Fruit fly (Drosophila melanogaster) whole organism, embryonic: ENCODE measurements around the gene CG5050.

Experiments
- Antp ChIP-seq: fragments of 200-800 bp; sonication (Bioruptor generic); optimal IDR thresholded peaks from 3 replicates; lab custom pipeline; 2016; ENCODE audit warnings: missing biosample characterization, missing genetic modification characterization
- Awh ChIP-seq: fragments of 200-800 bp; sonication (Bioruptor generic); IDR thresholded peaks from 2 replicates; pipeline ENCODE4, ENCODE4 v1.3.6; 2022; ENCODE audit warnings: missing biosample characterization, missing genetic modification characterization
- BtbVII ChIP-seq: fragments of 200-800 bp; sonication (Bioruptor generic); optimal IDR thresholded peaks from 3 replicates; lab custom pipeline; 2017; ENCODE audit warnings: missing biosample characterization, mild to moderate bottlenecking, missing genetic modification characterization
- Bteb2 ChIP-seq: fragments of 200-800 bp; sonication (Bioruptor generic); optimal IDR thresholded peaks from 2 replicates; lab custom pipeline; 2016; ENCODE audit warnings: missing biosample characterization, missing genetic modification characterization
- CG11456 ChIP-seq: fragments of 200-800 bp; sonication (Bioruptor generic); IDR thresholded peaks from 3 replicates; pipeline ENCODE4 v1.3.6; 2022; ENCODE audit warnings: missing biosample characterization, missing genetic modification characterization
- CG11696 ChIP-seq: fragments of 200-800 bp; sonication (Bioruptor generic); IDR thresholded peaks from 2 replicates; pipeline ENCODE4 v1.3.6; 2022; ENCODE audit warnings: missing biosample characterization, missing genetic modification characterization
- CG12071 ChIP-seq: fragments of 200-800 bp; sonication (Bioruptor generic); optimal IDR thresholded peaks from 3 replicates; lab custom pipeline; 2018; ENCODE audit warnings: missing biosample characterization, mild to moderate bottlenecking, missing genetic modification characterization
- CG12942 ChIP-seq: fragments of 200-800 bp; sonication (Bioruptor generic); optimal IDR thresholded peaks from 3 replicates; lab custom pipeline; 2016; ENCODE audit warnings: missing biosample characterization, missing genetic modification characterization
- CG13894 ChIP-seq: fragments of 200-800 bp; sonication (Bioruptor generic); optimal IDR thresholded peaks from 3 replicates; lab custom pipeline; 2018; ENCODE audit warnings: missing biosample characterization, mild to moderate bottlenecking, missing genetic modification characterization, moderate library complexity
- CG14860 ChIP-seq: fragments of 200-800 bp; sonication (Bioruptor generic); IDR thresholded peaks from 3 replicates; pipeline ENCODE4 v1.3.6; 2022; ENCODE audit warnings: missing biosample characterization, missing genetic modification characterization; ENCODE audit not compliant: partially characterized antibody
- CG16863 ChIP-seq: fragments of 200-800 bp; sonication (Bioruptor generic); optimal IDR thresholded peaks from 3 replicates; lab custom pipeline; 2016; ENCODE audit warnings: missing biosample characterization, missing genetic modification characterization
- CG17361 ChIP-seq: fragments of 200-800 bp; sonication (Bioruptor generic); IDR thresholded peaks from 3 replicates; pipeline ENCODE4 v1.3.6; 2022; ENCODE audit warnings: missing biosample characterization, missing genetic modification characterization
- CG17829 ChIP-seq: fragments of 200-800 bp; optimal IDR thresholded peaks from 2 replicates; lab custom pipeline; 2019; ENCODE audit warnings: missing biosample characterization, mild to moderate bottlenecking, missing genetic modification characterization, moderate library complexity
- CG18011 ChIP-seq: fragments of 200-800 bp; sonication (Bioruptor generic); optimal IDR thresholded peaks from 2 replicates; lab custom pipeline; 2017; ENCODE audit warnings: missing biosample characterization, missing genetic modification characterization, mild to moderate bottlenecking, moderate library complexity, missing genotype
- CG2678 ChIP-seq: fragments of 200-800 bp; sonication (Bioruptor generic); optimal IDR thresholded peaks from 3 replicates; lab custom pipeline; 2019; ENCODE audit warnings: missing biosample characterization, mild to moderate bottlenecking, missing genetic modification characterization, moderate library complexity
- CG42726 ChIP-seq: fragments of 200-800 bp; sonication (Bioruptor generic); IDR thresholded peaks from 2 replicates; pipeline ENCODE4 v1.3.6; 2022; ENCODE audit warnings: missing biosample characterization, missing genetic modification characterization; ENCODE audit not compliant: partially characterized antibody
- CG4282 ChIP-seq: fragments of 200-800 bp; sonication (Bioruptor generic); optimal IDR thresholded peaks from 2 replicates; lab custom pipeline; 2016; ENCODE audit warnings: missing biosample characterization, missing genetic modification characterization
- CG5245 ChIP-seq: fragments of 200-800 bp; sonication (Bioruptor generic); optimal IDR thresholded peaks from 3 replicates; lab custom pipeline; 2016; ENCODE audit warnings: missing biosample characterization, missing genetic modification characterization
- CG7372 ChIP-seq: fragments of 200-800 bp; sonication (Bioruptor generic); IDR thresholded peaks from 2 replicates; pipeline ENCODE4 v1.3.6; 2022; ENCODE audit warnings: missing biosample characterization, missing genetic modification characterization
- CG8290 ChIP-seq, 3 experiments: fragments of 200-800 bp; sonication (Bioruptor generic); optimal IDR thresholded peaks; 2 replicates each; lab custom pipeline; 2016 to 2019; ENCODE audit warnings: missing biosample characterization in 3 of 3, missing genetic modification characterization in 3 of 3, mild to moderate bottlenecking in 2 of 3, moderate library complexity in 1 of 3
- CG9727 ChIP-seq: fragments of 200-800 bp; sonication (Bioruptor generic); optimal IDR thresholded peaks from 3 replicates; lab custom pipeline; 2017; ENCODE audit warnings: missing biosample characterization, mild to moderate bottlenecking, missing genetic modification characterization
- Dbx ChIP-seq: fragments of 200-800 bp; sonication (Bioruptor generic); IDR thresholded peaks from 3 replicates; pipeline ENCODE4 v1.3.6; 2022; ENCODE audit warnings: missing biosample characterization, missing genetic modification characterization
- E2f2 ChIP-seq: fragments of 200-800 bp; sonication (Bioruptor generic); IDR thresholded peaks from 2 replicates; pipeline ENCODE4 v1.3.6; 2022; ENCODE audit warnings: missing biosample characterization, missing genetic modification characterization
- Ets97D ChIP-seq: fragments of 200-800 bp; sonication (Bioruptor generic); optimal IDR thresholded peaks from 3 replicates; lab custom pipeline; 2016; ENCODE audit warnings: missing biosample characterization, missing genetic modification characterization
- Fer2 ChIP-seq: fragments of 200-800 bp; sonication (Bioruptor generic); optimal IDR thresholded peaks from 2 replicates; lab custom pipeline; 2018; ENCODE audit warnings: missing biosample characterization, mild to moderate bottlenecking, missing genetic modification characterization, moderate library complexity
- H2.0 ChIP-seq: fragments of 200-800 bp; sonication (Bioruptor generic); IDR thresholded peaks from 2 replicates; pipeline ENCODE4 v1.3.6; 2022; ENCODE audit warnings: missing biosample characterization, missing genetic modification characterization
- HLH3B ChIP-seq: fragments of 200-800 bp; sonication (Bioruptor generic); IDR thresholded peaks from 2 replicates; pipeline ENCODE4 v1.3.6; 2022; ENCODE audit warnings: missing biosample characterization, missing genetic modification characterization
- Scr ChIP-seq: fragments of 200-800 bp; sonication (Bioruptor generic); IDR thresholded peaks from 2 replicates; pipeline ENCODE4 v1.3.6; 2022; ENCODE audit warnings: missing biosample characterization, missing genetic modification characterization; ENCODE audit not compliant: partially characterized antibody
- Sox100B ChIP-seq: fragments of 200-800 bp; sonication (Bioruptor generic); optimal IDR thresholded peaks from 3 replicates; lab custom pipeline; 2018; ENCODE audit warnings: missing biosample characterization, mild to moderate bottlenecking, missing genetic modification characterization
- ato ChIP-seq: fragments of 200-800 bp; sonication (Bioruptor generic); IDR thresholded peaks from 2 replicates; pipeline ENCODE4 v1.3.6; 2022; ENCODE audit warnings: missing biosample characterization, missing genetic modification characterization; ENCODE audit not compliant: partially characterized antibody
- bsh ChIP-seq, 2 experiments: fragments of 200-800 bp; sonication (Bioruptor generic); optimal IDR thresholded peaks; 2 replicates each; lab custom pipeline; 2017 to 2018; ENCODE audit warnings: mild to moderate bottlenecking in 2 of 2, missing biosample characterization in 2 of 2, missing genetic modification characterization in 2 of 2, moderate library complexity in 1 of 2
- cad ChIP-seq: fragments of >200 bp; optimal IDR thresholded peaks from 2 replicates; lab custom pipeline; 2017; ENCODE audit warnings: missing biosample characterization, missing genetic modification characterization
- chif ChIP-seq, 2 experiments: fragments of 200-800 bp; sonication (Bioruptor generic); optimal IDR thresholded peaks; 3 replicates each; lab custom pipeline; 2016; ENCODE audit warnings: missing biosample characterization in 2 of 2, missing genetic modification characterization in 2 of 2
- chm ChIP-seq: fragments of 200-800 bp; sonication (Bioruptor generic); IDR thresholded peaks from 2 replicates; pipeline ENCODE4 v1.3.6; 2022; ENCODE audit warnings: missing biosample characterization, missing genetic modification characterization
- corto ChIP-seq: fragments of 200-800 bp; sonication (Bioruptor generic); optimal IDR thresholded peaks from 2 replicates; lab custom pipeline; 2016; ENCODE audit warnings: missing biosample characterization, mild to moderate bottlenecking, missing genetic modification characterization, moderate library complexity
- dysf ChIP-seq: fragments of 200-800 bp; sonication (Bioruptor generic); IDR thresholded peaks from 3 replicates; pipeline ENCODE4 v1.3.6; 2022; ENCODE audit warnings: missing biosample characterization, missing genetic modification characterization
- exex ChIP-seq: fragments of 200-800 bp; sonication (Bioruptor generic); optimal IDR thresholded peaks from 4 replicates; lab custom pipeline; 2018; ENCODE audit warnings: missing biosample characterization, mild to moderate bottlenecking, missing genetic modification characterization, moderate library complexity
- grn ChIP-seq: fragments of 200-800 bp; sonication (Bioruptor generic); optimal IDR thresholded peaks from 3 replicates; lab custom pipeline; 2017; ENCODE audit warnings: missing biosample characterization, missing genetic modification characterization
- lab ChIP-seq: fragments of 200-800 bp; sonication (Bioruptor generic); optimal IDR thresholded peaks from 3 replicates; lab custom pipeline; 2017; ENCODE audit warnings: missing biosample characterization, missing genetic modification characterization, mild to moderate bottlenecking, moderate library complexity, missing genetic modification reagents
- sima ChIP-seq: fragments of 200-800 bp; sonication (Bioruptor generic); optimal IDR thresholded peaks from 2 replicates; lab custom pipeline; 2016; ENCODE audit warnings: missing biosample characterization, missing genetic modification characterization
- slou ChIP-seq: fragments of 200-800 bp; sonication (Bioruptor generic); optimal IDR thresholded peaks from 3 replicates; lab custom pipeline; 2016; ENCODE audit warnings: missing biosample characterization, missing genetic modification characterization
- slp2 ChIP-seq: fragments of 200-800 bp; sonication (Bioruptor generic); optimal IDR thresholded peaks from 2 replicates; lab custom pipeline; 2016; ENCODE audit warnings: missing biosample characterization, missing genetic modification characterization
- sob ChIP-seq: fragments of 200-800 bp; sonication (Bioruptor generic); IDR thresholded peaks from 2 replicates; pipeline ENCODE4 v1.3.6; 2022; ENCODE audit warnings: missing biosample characterization, missing genetic modification characterization
- tin ChIP-seq: fragments of 200-800 bp; sonication (Bioruptor generic); optimal IDR thresholded peaks from 3 replicates; lab custom pipeline; 2016; ENCODE audit warnings: missing biosample characterization, missing genetic modification characterization
- toy ChIP-seq: fragments of 200-800 bp; sonication (Bioruptor generic); IDR thresholded peaks from 2 replicates; pipeline ENCODE4 v1.3.6; 2022; ENCODE audit warnings: missing biosample characterization, missing genetic modification characterization
- vfl ChIP-seq: fragments of 200-800 bp; sonication (Bioruptor generic); optimal IDR thresholded peaks from 2 replicates; lab custom pipeline; 2016; ENCODE audit warnings: missing biosample characterization, missing genetic modification characterization
- wek ChIP-seq: fragments of 200-800 bp; sonication (Bioruptor generic); optimal IDR thresholded peaks from 3 replicates; lab custom pipeline; 2018; ENCODE audit warnings: missing biosample characterization, mild to moderate bottlenecking, missing genetic modification characterization, moderate library complexity
- wor ChIP-seq: fragments of 200-800 bp; sonication (Bioruptor generic); IDR thresholded peaks from 2 replicates; pipeline ENCODE4 v1.3.6; 2022; ENCODE audit warnings: missing biosample characterization, missing genetic modification characterization
- zfh2 ChIP-seq: fragments of 200-800 bp; sonication (Bioruptor generic); optimal IDR thresholded peaks from 2 replicates; lab custom pipeline; 2016; ENCODE audit warnings: missing biosample characterization, missing genetic modification characterization

CG5050 gene

dm6 chr2L:17429788-17430587 lies 22.7 kb upstream of the CG5050 start (continued):
- TF ChIP-seq Sox100B (peak; percentile 99), Awh (GFP tag; lab: Robert Waterston, UW) (peak; percentile 88), CG9727 (peak; percentile 82), Dbx (GFP tag; lab: Robert Waterston, UW) (peak; percentile 60; the same call in 2 of the 3 replicates), slp2 (GFP tag; lab: Kevin White, UChicago) (peak; percentile 41), Scr (no peak), CG13894 (peak; percentile 72), CG8290 (GFP tag; optimal IDR thresholded peaks at IDR 0.05; lab: Kevin White, UChicago) (peak; percentile 71), CG8290 (tag; optimal IDR thresholded peaks at IDR 0.05; lab: Kevin White, UChicago) (peak; percentile 19 to 35), slou (GFP tag; lab: Kevin White, UChicago) (peak; percentile 54), tin (GFP tag; lab: Kevin White, UChicago) (peak; percentile 86), CG16863 (GFP tag; lab: Kevin White, UChicago) (peak; percentile 36), Ets97D (GFP tag; lab: Kevin White, UChicago) (no peak), CG4282 (GFP tag; lab: Kevin White, UChicago) (no peak), chif (GFP tag; optimal IDR thresholded peaks at IDR 0.05; lab: Kevin White, UChicago) (peak; percentile 54 to 58), bsh (GFP tag; optimal IDR thresholded peaks at IDR 0.05; lab: Kevin White, UChicago) (peak; percentile 73 to 97), CG11456 (GFP tag; lab: Robert Waterston, UW) (no peak), wor (GFP tag; lab: Robert Waterston, UW) (peak; percentile 88), toy (peak; percentile 70), zfh2 (GFP tag; lab: Kevin White, UChicago) (peak; percentile 31), CG2678 (tag; lab: Kevin White, UChicago) (peak; percentile 99), CG14860 (GFP tag; lab: Robert Waterston, UW) (no peak), CG7372 (GFP tag; lab: Robert Waterston, UW) (peak; percentile 93), CG5245 (GFP tag; lab: Kevin White, UChicago) (peak; percentile 44), vfl (GFP tag; lab: Kevin White, UChicago) (peak; percentile 22), cad (no peak), dysf (peak; percentile 88), ato (GFP tag; lab: Robert Waterston, UW) (no peak), HLH3B (peak; percentile 89), CG17361 (GFP tag; lab: Robert Waterston, UW) (peak; percentile 100), E2f2 (GFP tag; lab: Robert Waterston, UW) (peak; percentile 76), Bteb2 (peak; percentile 69), CG17829 (tag; lab: Kevin White, UChicago) (peak; percentile 98), H2.0 (GFP tag; lab: Robert Waterston, UW) (peak; percentile 77), BtbVII (GFP tag; lab: Kevin White, UChicago) (peak; percentile 95), grn (GFP tag; lab: Kevin White, UChicago) (no peak), CG12071 (GFP tag; lab: Kevin White, UChicago) (peak; percentile 85), exex (tag; lab: Kevin White, UChicago) (peak; percentile 78), lab (GFP tag; lab: Kevin White, UChicago) (peak; percentile 95), CG11696 (GFP tag; lab: Robert Waterston, UW) (peak; percentile 74), wek (GFP tag; lab: Kevin White, UChicago) (no peak), CG12942 (GFP tag; lab: Kevin White, UChicago) (peak; percentile 89), Antp (no peak), Fer2 (peak; percentile 88), CG42726 (GFP tag; lab: Robert Waterston, UW) (no peak), CG18011 (GFP tag; lab: Kevin White, UChicago) (peak; percentile 63), sima (GFP tag; lab: Kevin White, UChicago) (no peak), sob (peak; percentile 54; the same call in 1 of the 2 replicates), corto (GFP tag; lab: Kevin White, UChicago) (peak; percentile 48), chm (no peak; the same call in 1 of the 2 replicates)
